Worm (Caenorhabditis elegans): ENCODE data around the gene pitr-5.
A peak's percentile ranks its signal among the peaks of the same experiment; 100 is the strongest.

pitr-5 gene

ce11 chrV:7196498-7196966, 11.9 kb downstream of the pitr-5 start, which contains the start of gene F09G2.2 (continued):
- TF ChIP-seq ama-1 (optimal IDR thresholded peaks at IDR 0.05): peak; percentile 78
- peak; percentile 16 for TF ChIP-seq ZK546.5 (tag; optimal IDR thresholded peaks at IDR 0.05)
- TF ChIP-seq lin-15B (tag; optimal IDR thresholded peaks at IDR 0.05): peak; percentile 92
- peak; percentile 64 for TF ChIP-seq ceh-28 (tag; optimal IDR thresholded peaks at IDR 0.05)
- TF ChIP-seq pha-4 (tag; optimal IDR thresholded peaks at IDR 0.05): peak; percentile 89
- TF ChIP-seq pqm-1 (tag; optimal IDR thresholded peaks at IDR 0.05): peak; percentile 75
- no peak for TF ChIP-seq nhr-28 (tag; optimal IDR thresholded peaks at IDR 0.05)
- TF ChIP-seq lsy-12 (tag; optimal IDR thresholded peaks at IDR 0.05): peak; percentile 67
- TF ChIP-seq daf-12 (tag; optimal IDR thresholded peaks at IDR 0.05): no peak
- TF ChIP-seq lin-39 (tag; optimal IDR thresholded peaks at IDR 0.05): peak; percentile 97
- peak; percentile 90 for TF ChIP-seq skn-1 (tag; optimal IDR thresholded peaks at IDR 0.05)
- no peak for TF ChIP-seq mml-1 (tag; optimal IDR thresholded peaks at IDR 0.05)
- TF ChIP-seq eor-1 (tag; optimal IDR thresholded peaks at IDR 0.05): no peak
- TF ChIP-seq aly-2 (tag; optimal IDR thresholded peaks at IDR 0.05): no peak
- peak; percentile 94 for TF ChIP-seq jun-1 (tag; optimal IDR thresholded peaks at IDR 0.05)
- peak; percentile 96 for TF ChIP-seq nhr-25 (tag; optimal IDR thresholded peaks at IDR 0.05)
- TF ChIP-seq fkh-2 (tag; optimal IDR thresholded peaks at IDR 0.05): no peak
- no peak for TF ChIP-seq ceh-9 (tag; optimal IDR thresholded peaks at IDR 0.05)

ce11 chrV:7197036-7197435, 12.4 kb downstream of the pitr-5 start:
- no peak for TF ChIP-seq nhr-67 (tag; optimal IDR thresholded peaks at IDR 0.05)
- no peak for TF ChIP-seq elt-1 (tag; optimal IDR thresholded peaks at IDR 0.05)
- TF ChIP-seq egl-5 (tag; optimal IDR thresholded peaks at IDR 0.05): no peak
- TF ChIP-seq fkh-10 (GFP tag; optimal IDR thresholded peaks at IDR 0.05): no peak
- TF ChIP-seq nhr-28 (tag; optimal IDR thresholded peaks at IDR 0.05): no peak
- no peak for TF ChIP-seq eor-1 (tag; optimal IDR thresholded peaks at IDR 0.05)
- no peak for TF ChIP-seq skn-1 (tag; optimal IDR thresholded peaks at IDR 0.05)
- no peak for TF ChIP-seq nhr-237 (tag; optimal IDR thresholded peaks at IDR 0.05)
- TF ChIP-seq jun-1 (tag; optimal IDR thresholded peaks at IDR 0.05): no peak
- no peak for TF ChIP-seq ceh-9 (tag; optimal IDR thresholded peaks at IDR 0.05)
- no peak for TF ChIP-seq tbx-2 (tag; optimal IDR thresholded peaks at IDR 0.05)
- no peak for TF ChIP-seq pha-4 (tag; optimal IDR thresholded peaks at IDR 0.05)
- TF ChIP-seq unc-39 (tag; optimal IDR thresholded peaks at IDR 0.05): no peak
- no peak for TF ChIP-seq daf-12 (tag; optimal IDR thresholded peaks at IDR 0.05)

ce11 chrV:7198403-7198802, 13.8 kb downstream of the pitr-5 start:
- TF ChIP-seq nhr-12 (tag; optimal IDR thresholded peaks at IDR 0.05) (no peak), mml-1 (tag; optimal IDR thresholded peaks at IDR 0.05) (no peak), elt-1 (tag; optimal IDR thresholded peaks at IDR 0.05) (no peak), sea-2 (GFP tag; optimal IDR thresholded peaks at IDR 0.05) (no peak), fos-1 (tag; optimal IDR thresholded peaks at IDR 0.05) (no peak), lin-15B (tag; optimal IDR thresholded peaks at IDR 0.05) (no peak), ceh-28 (tag; optimal IDR thresholded peaks at IDR 0.05) (no peak), eor-1 (tag; optimal IDR thresholded peaks at IDR 0.05) (no peak), ztf-4 (tag; optimal IDR thresholded peaks at IDR 0.05) (no peak), mdl-1 (tag; optimal IDR thresholded peaks at IDR 0.05) (no peak), daf-12 (tag; optimal IDR thresholded peaks at IDR 0.05) (no peak), nhr-11 (tag; optimal IDR thresholded peaks at IDR 0.05) (no peak), fkh-10 (GFP tag; optimal IDR thresholded peaks at IDR 0.05) (no peak), nhr-23 (tag; optimal IDR thresholded peaks at IDR 0.05) (peak; percentile 5), nhr-77 (tag; optimal IDR thresholded peaks at IDR 0.05) (no peak), ceh-82 (tag; optimal IDR thresholded peaks at IDR 0.05) (no peak), zag-1 (tag; optimal IDR thresholded peaks at IDR 0.05) (no peak), ama-1 (optimal IDR thresholded peaks at IDR 0.05) (peak; percentile 91), nhr-28 (tag; optimal IDR thresholded peaks at IDR 0.05) (no peak), hmg-11 (tag; optimal IDR thresholded peaks at IDR 0.05) (no peak), ZK546.5 (tag; optimal IDR thresholded peaks at IDR 0.05) (no peak), pha-4 (tag; optimal IDR thresholded peaks at IDR 0.05) (peak; percentile 52), tbx-2 (tag; optimal IDR thresholded peaks at IDR 0.05) (no peak), lin-39 (tag; optimal IDR thresholded peaks at IDR 0.05) (no peak), egl-5 (tag; optimal IDR thresholded peaks at IDR 0.05) (no peak), elt-3 (tag; optimal IDR thresholded peaks at IDR 0.05) (no peak), nhr-76 (tag; optimal IDR thresholded peaks at IDR 0.05) (no peak), nfya-1 (tag; optimal IDR thresholded peaks at IDR 0.05; ENCODE audit: insufficient read depth) (no peak), pqm-1 (tag; optimal IDR thresholded peaks at IDR 0.05) (peak; percentile 58), ztf-11 (tag; optimal IDR thresholded peaks at IDR 0.05) (no peak), lsy-12 (tag; optimal IDR thresholded peaks at IDR 0.05) (no peak), unc-62 (GFP tag; optimal IDR thresholded peaks at IDR 0.05) (no peak), ceh-9 (tag; optimal IDR thresholded peaks at IDR 0.05) (no peak), nhr-43 (tag; optimal IDR thresholded peaks at IDR 0.05; ENCODE audit: poor library complexity, severe bottlenecking) (peak; percentile 19), skn-1 (tag; optimal IDR thresholded peaks at IDR 0.05) (peak; percentile 18), jun-1 (tag; optimal IDR thresholded peaks at IDR 0.05) (peak; percentile 24), R02D3.7 (tag; optimal IDR thresholded peaks at IDR 0.05) (no peak), nhr-67 (tag; optimal IDR thresholded peaks at IDR 0.05) (no peak), egl-27 (tag; optimal IDR thresholded peaks at IDR 0.05) (no peak), unc-39 (tag; optimal IDR thresholded peaks at IDR 0.05) (no peak), snpc-4 (tag; optimal IDR thresholded peaks at IDR 0.05) (no peak), fkh-2 (tag; optimal IDR thresholded peaks at IDR 0.05) (no peak), aly-2 (tag; optimal IDR thresholded peaks at IDR 0.05) (peak; percentile 4), nhr-237 (tag; optimal IDR thresholded peaks at IDR 0.05) (no peak), ceh-16 (tag; optimal IDR thresholded peaks at IDR 0.05) (no peak)
